Fruit fly (Drosophila melanogaster): ENCODE data around the gene CG17712.

DNA sequence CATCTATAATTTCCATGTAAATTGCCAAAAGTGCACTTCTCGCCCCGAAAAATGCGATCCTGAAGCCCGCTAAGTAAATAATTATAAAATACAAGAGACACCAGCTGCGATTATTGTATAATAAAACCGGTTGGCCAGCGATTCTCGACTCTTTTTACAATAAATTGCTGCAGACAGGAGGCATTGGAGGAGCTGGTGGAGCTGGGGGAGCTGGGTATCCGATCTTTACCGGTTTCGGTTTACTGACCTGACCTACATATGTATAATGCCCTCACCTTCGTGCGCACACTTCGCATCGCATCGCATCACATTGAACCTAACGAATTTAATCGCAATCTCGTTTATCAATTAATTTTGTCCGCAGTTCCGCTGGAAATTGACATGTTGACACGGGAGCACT is 3.5 kb downstream of the CG17712 start:
- TF ChIP-seq cic (GFP tag; optimal IDR thresholded peaks at IDR 0.05) = no peak
- no peak for TF ChIP-seq Hr96 (GFP tag; optimal IDR thresholded peaks at IDR 0.05)
- no peak for TF ChIP-seq pad (GFP tag; optimal IDR thresholded peaks at IDR 0.05)

Data from whole organism, adult.